Worm (Caenorhabditis elegans): ENCODE data around the gene agl-1.

agl-1 gene

DNA sequence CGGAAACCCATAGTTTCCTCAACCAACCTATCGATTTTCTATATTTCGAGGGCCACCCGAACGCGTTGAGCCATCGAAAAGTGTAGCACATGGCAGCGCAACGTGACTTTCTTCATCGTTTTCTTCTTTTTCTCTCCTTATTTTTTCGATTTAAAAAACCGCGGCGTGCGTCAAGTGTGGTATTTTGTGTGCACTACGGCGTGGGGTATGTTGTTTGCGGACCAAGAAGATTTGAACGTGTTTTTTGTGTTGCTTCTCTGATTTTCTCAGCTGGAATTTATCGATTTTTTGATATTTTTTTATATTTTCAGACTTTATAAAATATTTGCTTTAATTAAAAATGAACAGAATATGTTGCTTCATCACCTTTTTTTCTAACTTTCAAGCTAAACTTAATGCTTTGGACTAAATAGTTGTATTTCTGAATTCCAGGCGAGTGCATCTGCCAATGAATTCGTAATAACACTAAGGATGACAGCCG is at the start of gene agl-1, which contains the start of gene pfs-2:
TSS of gene agl-1 (minus strand) at position 178 of the 481 bp plus-strand sequence.
TSS of gene pfs-2 (plus strand) at position 431 of the 481 bp plus-strand sequence.
- TF ChIP-seq sma-9 (GFP tag; optimal IDR thresholded peaks at IDR 0.05), result peak; percentile 63
- no peak for TF ChIP-seq sma-9 (tag; optimal IDR thresholded peaks at IDR 0.05)
- no peak for TF ChIP-seq elt-3 (tag; optimal IDR thresholded peaks at IDR 0.05)
- TF ChIP-seq sma-3 (GFP tag; optimal IDR thresholded peaks at IDR 0.05), result peak; percentile 40
- TF ChIP-seq nhr-21 (tag; optimal IDR thresholded peaks at IDR 0.05), result no peak
- TF ChIP-seq ceh-16 (tag; optimal IDR thresholded peaks at IDR 0.05), result no peak
- no peak for TF ChIP-seq nhr-12 (tag; optimal IDR thresholded peaks at IDR 0.05)
- no peak for TF ChIP-seq nhr-77 (tag; optimal IDR thresholded peaks at IDR 0.05)
- TF ChIP-seq nhr-237 (tag; optimal IDR thresholded peaks at IDR 0.05), result no peak
- TF ChIP-seq blmp-1 (tag; optimal IDR thresholded peaks at IDR 0.05; ENCODE audit: insufficient read depth), result peak; percentile 2
- TF ChIP-seq lsy-2 (tag; optimal IDR thresholded peaks at IDR 0.05), result peak; percentile 82 to 93
- no peak for TF ChIP-seq elt-1 (tag; optimal IDR thresholded peaks at IDR 0.05)
- no peak for TF ChIP-seq lin-39 (tag; optimal IDR thresholded peaks at IDR 0.05)
- peak; percentile 82 for TF ChIP-seq crh-2 (tag; optimal IDR thresholded peaks at IDR 0.05)
- TF ChIP-seq unc-39 (tag; optimal IDR thresholded peaks at IDR 0.05), result no peak
- peak; percentile 51 to 75 for TF ChIP-seq mdl-1 (tag; optimal IDR thresholded peaks at IDR 0.05)
- TF ChIP-seq aly-2 (tag; optimal IDR thresholded peaks at IDR 0.05), result no peak
- peak; percentile 7 for TF ChIP-seq lin-11 (tag; optimal IDR thresholded peaks at IDR 0.05)
- peak; percentile 10 for TF ChIP-seq egl-27 (tag; optimal IDR thresholded peaks at IDR 0.05)
- TF ChIP-seq peb-1 (tag; optimal IDR thresholded peaks at IDR 0.05), result no peak
- TF ChIP-seq Y55F3AM.14 (GFP tag; optimal IDR thresholded peaks at IDR 0.05), result peak; percentile 51
- TF ChIP-seq mbf-1 (tag; optimal IDR thresholded peaks at IDR 0.05), result no peak
- peak; percentile 39 for TF ChIP-seq zag-1 (tag; optimal IDR thresholded peaks at IDR 0.05)
- peak; percentile 81 for TF ChIP-seq nhr-129 (tag; optimal IDR thresholded peaks at IDR 0.05)
- TF ChIP-seq fos-1 (tag; optimal IDR thresholded peaks at IDR 0.05), result peak; percentile 31
- TF ChIP-seq dmd-4 (tag; optimal IDR thresholded peaks at IDR 0.05), result no peak
- peak; percentile 64 for TF ChIP-seq F13H6.1 (tag; optimal IDR thresholded peaks at IDR 0.05)
- TF ChIP-seq C34F6.9 (tag; optimal IDR thresholded peaks at IDR 0.05), result peak; percentile 91
- TF ChIP-seq ceh-82 (tag; optimal IDR thresholded peaks at IDR 0.05), result no peak
- no peak for TF ChIP-seq R02D3.7 (tag; optimal IDR thresholded peaks at IDR 0.05)
- no peak for TF ChIP-seq skn-1 (tag; optimal IDR thresholded peaks at IDR 0.05)
- no peak for TF ChIP-seq unc-62 (GFP tag; optimal IDR thresholded peaks at IDR 0.05)
- TF ChIP-seq snpc-4 (tag; optimal IDR thresholded peaks at IDR 0.05), result peak; percentile 48
- no peak for TF ChIP-seq nhr-6 (tag; optimal IDR thresholded peaks at IDR 0.05)
- no peak for TF ChIP-seq ztf-1 (GFP tag; conservative IDR thresholded peaks at IDR 0.05)
- no peak for TF ChIP-seq ztf-11 (tag; optimal IDR thresholded peaks at IDR 0.05)
- no peak for TF ChIP-seq alr-1 (tag; optimal IDR thresholded peaks at IDR 0.05)
- peak; percentile 77 for TF ChIP-seq lin-13 (GFP tag; optimal IDR thresholded peaks at IDR 0.05)
- TF ChIP-seq ama-1 (optimal IDR thresholded peaks at IDR 0.05), result peak; percentile 25
- peak; percentile 84 for TF ChIP-seq unc-55 (GFP tag; optimal IDR thresholded peaks at IDR 0.05)
- peak; percentile 22 for TF ChIP-seq sem-4 (tag; optimal IDR thresholded peaks at IDR 0.05)
- no peak for TF ChIP-seq nhr-10 (tag; optimal IDR thresholded peaks at IDR 0.05)
- peak; percentile 53 for TF ChIP-seq mab-5 (tag; optimal IDR thresholded peaks at IDR 0.05)
- peak; percentile 42 for TF ChIP-seq nhr-25 (tag; optimal IDR thresholded peaks at IDR 0.05)
- peak; percentile 90 for TF ChIP-seq gmeb-1 (tag; optimal IDR thresholded peaks at IDR 0.05)
- TF ChIP-seq nhr-11 (tag; optimal IDR thresholded peaks at IDR 0.05), result no peak
- peak; percentile 43 for TF ChIP-seq ZK546.5 (tag; optimal IDR thresholded peaks at IDR 0.05)
- TF ChIP-seq nhr-23 (tag; optimal IDR thresholded peaks at IDR 0.05), result no peak
- TF ChIP-seq ztf-4 (tag; optimal IDR thresholded peaks at IDR 0.05), result no peak
